Fruit fly (Drosophila melanogaster) whole organism, embryonic: ENCODE data around the gene Fas3.

ENCODE experiments used
- Aef1 ChIP-seq: fragments of 200-800 bp; sonication (Bioruptor generic); IDR thresholded peaks from 3 replicates; pipeline ENCODE4 v1.3.6; 2022; ENCODE audit warnings: missing biosample characterization, missing genetic modification characterization
- Asciz ChIP-seq: fragments of 200-800 bp; sonication (Bioruptor generic); optimal IDR thresholded peaks from 2 replicates; lab custom pipeline; 2017; ENCODE audit warnings: missing biosample characterization, mild to moderate bottlenecking, missing genetic modification characterization, missing genetic modification reagents
- Atf-2 ChIP-seq: fragments of 200-800 bp; sonication (Bioruptor generic); optimal IDR thresholded peaks from 2 replicates; lab custom pipeline; 2016; ENCODE audit warnings: missing biosample characterization, missing genetic modification characterization
- Atf3 ChIP-seq: fragments of 200-800 bp; sonication (Bioruptor generic); optimal IDR thresholded peaks from 3 replicates; lab custom pipeline; 2016; ENCODE audit warnings: missing biosample characterization, missing genetic modification characterization
- Bteb2 ChIP-seq: fragments of 200-800 bp; sonication (Bioruptor generic); optimal IDR thresholded peaks from 2 replicates; lab custom pipeline; 2016; ENCODE audit warnings: missing biosample characterization, missing genetic modification characterization
- CG10321 ChIP-seq: fragments of 200-800 bp; sonication (Bioruptor generic); IDR thresholded peaks from 2 replicates; pipeline ENCODE4 v1.3.6; 2022; ENCODE audit warnings: missing biosample characterization, missing genetic modification characterization
- CG10543 ChIP-seq: fragments of 200-800 bp; sonication (Bioruptor generic); optimal IDR thresholded peaks from 3 replicates; lab custom pipeline; 2017; ENCODE audit warnings: missing biosample characterization, mild to moderate bottlenecking, missing genetic modification characterization, moderate library complexity
- CG10654 ChIP-seq: fragments of 200-800 bp; sonication (Bioruptor generic); optimal IDR thresholded peaks from 2 replicates; lab custom pipeline; 2016; ENCODE audit warnings: missing biosample characterization, missing genetic modification characterization
- CG11456 ChIP-seq: fragments of 200-800 bp; sonication (Bioruptor generic); IDR thresholded peaks from 3 replicates; pipeline ENCODE4 v1.3.6; 2022; ENCODE audit warnings: missing biosample characterization, missing genetic modification characterization
- CG12769 ChIP-seq: fragments of 200-800 bp; sonication (Bioruptor generic); optimal IDR thresholded peaks from 2 replicates; lab custom pipeline; 2019; ENCODE audit warnings: missing biosample characterization, mild to moderate bottlenecking, missing genetic modification characterization, moderate library complexity
- CG13424 ChIP-seq: fragments of 200-800 bp; sonication (Bioruptor generic); optimal IDR thresholded peaks from 2 replicates; lab custom pipeline; 2019; ENCODE audit warnings: missing biosample characterization, mild to moderate bottlenecking, missing genetic modification characterization, moderate library complexity
- CG13775 ChIP-seq: fragments of 200-800 bp; sonication (Bioruptor generic); optimal IDR thresholded peaks from 3 replicates; lab custom pipeline; 2017; ENCODE audit warnings: missing biosample characterization, mild to moderate bottlenecking, missing genetic modification characterization
- CG15601 ChIP-seq: fragments of 200-800 bp; sonication (Bioruptor generic); optimal IDR thresholded peaks from 3 replicates; lab custom pipeline; 2019; ENCODE audit warnings: missing biosample characterization, mild to moderate bottlenecking, missing genetic modification characterization, moderate library complexity
- CG1832 ChIP-seq: fragments of 200-800 bp; sonication (Bioruptor generic); optimal IDR thresholded peaks from 2 replicates; lab custom pipeline; 2017; ENCODE audit warnings: missing biosample characterization, mild to moderate bottlenecking, missing genetic modification characterization, inconsistent platforms
- CG18619 ChIP-seq: fragments of 200-800 bp; sonication (Bioruptor generic); optimal IDR thresholded peaks from 3 replicates; lab custom pipeline; 2017; ENCODE audit warnings: missing biosample characterization, mild to moderate bottlenecking, missing genetic modification characterization
- CG32772 ChIP-seq: fragments of 200-800 bp; sonication (Bioruptor generic); IDR thresholded peaks from 2 replicates; pipeline ENCODE4 v1.3.6; 2022; ENCODE audit warnings: missing biosample characterization, missing genetic modification characterization
- CG34224 ChIP-seq: fragments of 200-800 bp; sonication (Bioruptor generic); IDR thresholded peaks from 3 replicates; pipeline ENCODE4 v1.3.6; 2022; ENCODE audit warnings: missing biosample characterization, missing genetic modification characterization; ENCODE audit not compliant: partially characterized antibody
- CG4282 ChIP-seq: fragments of 200-800 bp; sonication (Bioruptor generic); optimal IDR thresholded peaks from 2 replicates; lab custom pipeline; 2016; ENCODE audit warnings: missing biosample characterization, missing genetic modification characterization
- CG4360 ChIP-seq: fragments of 200-800 bp; sonication (Bioruptor generic); IDR thresholded peaks from 2 replicates; pipeline ENCODE4 v1.3.6; 2022; ENCODE audit warnings: missing biosample characterization, missing genetic modification characterization
- CG5953 ChIP-seq: fragments of 200-800 bp; sonication (Bioruptor generic); IDR thresholded peaks from 2 replicates; pipeline ENCODE4 v1.3.6; 2022; ENCODE audit warnings: missing biosample characterization, missing genetic modification characterization
- CG7357 ChIP-seq: fragments of 200-800 bp; sonication (Bioruptor generic); IDR thresholded peaks from 3 replicates; pipeline ENCODE4 v1.3.6; 2022; ENCODE audit warnings: missing biosample characterization, missing genetic modification characterization
- CG7963 ChIP-seq: fragments of 200-800 bp; sonication (Bioruptor generic); IDR thresholded peaks from 3 replicates; pipeline ENCODE4 v1.3.6; 2022; ENCODE audit warnings: missing biosample characterization, missing genetic modification characterization; ENCODE audit not compliant: partially characterized antibody
- Dek ChIP-seq: fragments of 200-800 bp; sonication (Bioruptor generic); optimal IDR thresholded peaks from 3 replicates; lab custom pipeline; 2019; ENCODE audit warnings: missing biosample characterization, mild to moderate bottlenecking, missing genetic modification characterization, moderate library complexity
- HmgD ChIP-seq: fragments of 200-800 bp; sonication (Bioruptor generic); optimal IDR thresholded peaks from 3 replicates; lab custom pipeline; 2016; ENCODE audit warnings: missing biosample characterization, missing genetic modification characterization
- Hsf ChIP-seq: fragments of 200-800 bp; sonication (Bioruptor generic); optimal IDR thresholded peaks from 3 replicates; lab custom pipeline; 2016; ENCODE audit warnings: missing biosample characterization, missing genetic modification characterization
- Nf-YB ChIP-seq: fragments of 200-800 bp; sonication (Bioruptor generic); optimal IDR thresholded peaks from 3 replicates; lab custom pipeline; 2019; ENCODE audit warnings: missing biosample characterization, mild to moderate bottlenecking, missing genetic modification characterization, moderate library complexity
- NfI ChIP-seq: fragments of 200-800 bp; sonication (Bioruptor generic); optimal IDR thresholded peaks from 3 replicates; lab custom pipeline; 2018; ENCODE audit warnings: missing biosample characterization, mild to moderate bottlenecking, missing genetic modification characterization, moderate library complexity
- az2 ChIP-seq: fragments of 200-800 bp; sonication (Bioruptor generic); optimal IDR thresholded peaks from 3 replicates; lab custom pipeline; 2016; ENCODE audit warnings: missing biosample characterization, missing genetic modification characterization
- bbx ChIP-seq: fragments of 200-800 bp; sonication (Bioruptor generic); IDR thresholded peaks from 2 replicates; pipeline ENCODE4 v1.3.6; 2022; ENCODE audit warnings: missing biosample characterization, missing genetic modification characterization; ENCODE audit not compliant: partially characterized antibody
- bigmax ChIP-seq: fragments of 200-800 bp; sonication (Bioruptor generic); optimal IDR thresholded peaks from 2 replicates; lab custom pipeline; 2018; ENCODE audit warnings: missing biosample characterization, mild to moderate bottlenecking, missing genetic modification characterization
- croc ChIP-seq: fragments of 200-800 bp; sonication (Bioruptor generic); conservative IDR thresholded peaks from 3 replicates; pipeline ENCODE4 v1.3.6; 2022; ENCODE audit warnings: missing biosample characterization, missing genetic modification characterization
- danr ChIP-seq: fragments of 200-800 bp; sonication (Bioruptor generic); IDR thresholded peaks from 2 replicates; pipeline ENCODE4 v1.3.6; 2022; ENCODE audit warnings: missing biosample characterization, missing genetic modification characterization
- dimm ChIP-seq: fragments of 200-800 bp; sonication (Bioruptor generic); IDR thresholded peaks from 2 replicates; pipeline ENCODE4 v1.3.6; 2022; ENCODE audit warnings: missing biosample characterization, missing genetic modification characterization
- gce ChIP-seq: fragments of 200-800 bp; sonication (Bioruptor generic); IDR thresholded peaks from 3 replicates; pipeline ENCODE4 v1.3.6; 2022; ENCODE audit warnings: missing biosample characterization, missing genetic modification characterization
- gem ChIP-seq: fragments of 200-800 bp; sonication (Bioruptor generic); optimal IDR thresholded peaks from 2 replicates; lab custom pipeline; 2019; ENCODE audit warnings: missing biosample characterization, mild to moderate bottlenecking, missing genetic modification characterization, moderate library complexity
- grau ChIP-seq: fragments of 200-800 bp; optimal IDR thresholded peaks from 3 replicates; lab custom pipeline; 2019; ENCODE audit warnings: missing biosample characterization, mild to moderate bottlenecking, missing genetic modification characterization, moderate library complexity
- gro ChIP-seq: fragments of 200-800 bp; sonication (Bioruptor generic); optimal IDR thresholded peaks from 2 replicates; lab custom pipeline; 2016; ENCODE audit warnings: missing biosample characterization, missing genetic modification characterization
- h ChIP-seq: fragments of >200 bp; optimal IDR thresholded peaks from 2 replicates; lab custom pipeline; 2017
- hb ChIP-seq: fragments of 200-800 bp; sonication (Bioruptor generic); IDR thresholded peaks from 3 replicates; pipeline ENCODE4 v1.3.6; 2022; ENCODE audit warnings: missing biosample characterization, missing genetic modification characterization; ENCODE audit not compliant: partially characterized antibody
- kah ChIP-seq: fragments of 200-800 bp; sonication (Bioruptor generic); optimal IDR thresholded peaks from 2 replicates; lab custom pipeline; 2018; ENCODE audit warnings: missing biosample characterization, mild to moderate bottlenecking, missing genetic modification characterization
- kay ChIP-seq: fragments of 200-800 bp; sonication (Bioruptor generic); optimal IDR thresholded peaks from 2 replicates; lab custom pipeline; 2016; ENCODE audit warnings: missing biosample characterization, missing genetic modification characterization
- kni ChIP-seq: fragments of 200-800 bp; sonication (Bioruptor generic); optimal IDR thresholded peaks from 3 replicates; lab custom pipeline; 2017; ENCODE audit warnings: mild to moderate bottlenecking, missing biosample characterization, missing genetic modification reagents, missing genetic modification characterization
- nerfin-1 ChIP-seq: fragments of 200-800 bp; sonication (Bioruptor generic); optimal IDR thresholded peaks from 3 replicates; lab custom pipeline; 2019; ENCODE audit warnings: missing biosample characterization, mild to moderate bottlenecking, missing genetic modification characterization, moderate library complexity
- nerfin-2 ChIP-seq: fragments of 200-800 bp; sonication (Bioruptor generic); IDR thresholded peaks from 2 replicates; pipeline ENCODE4 v1.3.6; 2022; ENCODE audit warnings: missing biosample characterization, missing genetic modification characterization; ENCODE audit not compliant: partially characterized antibody
- nom ChIP-seq: fragments of 200-800 bp; sonication (Bioruptor generic); optimal IDR thresholded peaks from 2 replicates; lab custom pipeline; 2017; ENCODE audit warnings: missing biosample characterization, missing genetic modification characterization, mild to moderate bottlenecking, moderate library complexity, missing genetic modification reagents
- pho ChIP-seq: fragments of 200-800 bp; sonication (Bioruptor generic); optimal IDR thresholded peaks from 2 replicates; lab custom pipeline; 2016; ENCODE audit warnings: missing biosample characterization, missing genetic modification characterization
- seq ChIP-seq: fragments of 200-800 bp; sonication (Bioruptor generic); IDR thresholded peaks from 2 replicates; pipeline ENCODE4 v1.3.6; 2022; ENCODE audit warnings: missing biosample characterization, missing genetic modification characterization
- shn ChIP-seq: fragments of 200-800 bp; sonication (Bioruptor generic); optimal IDR thresholded peaks from 3 replicates; lab custom pipeline; 2016; ENCODE audit warnings: missing biosample characterization, missing genetic modification characterization
- stc ChIP-seq: fragments of 200-800 bp; sonication (Bioruptor generic); IDR thresholded peaks from 2 replicates; pipeline ENCODE4 v1.3.6; 2022; ENCODE audit warnings: missing biosample characterization, missing genetic modification characterization
- stwl ChIP-seq: fragments of 200-800 bp; sonication (Bioruptor generic); optimal IDR thresholded peaks from 3 replicates; lab custom pipeline; 2018; ENCODE audit warnings: missing biosample characterization, mild to moderate bottlenecking, missing genetic modification characterization, moderate library complexity
- tio ChIP-seq: fragments of 200-800 bp; sonication (Bioruptor generic); optimal IDR thresholded peaks from 2 replicates; lab custom pipeline; 2017; ENCODE audit warnings: missing biosample characterization, missing genetic modification characterization, inconsistent platforms
- vnd ChIP-seq: fragments of 200-800 bp; sonication (Bioruptor generic); IDR thresholded peaks from 3 replicates; pipeline ENCODE4 v1.3.6; 2022; ENCODE audit warnings: missing biosample characterization, missing genetic modification characterization; ENCODE audit not compliant: partially characterized antibody

Fas3 gene

dm6 chr2L:18377109-18377508 is 57.2 kb downstream of the Fas3 start (continued):
- TF ChIP-seq Hsf (GFP tag; lab: Kevin White, UChicago) (peak; percentile 35), nerfin-2 (GFP tag; lab: Robert Waterston, UW) (no peak), vnd (GFP tag; lab: Robert Waterston, UW) (no peak), CG15601 (tag; lab: Kevin White, UChicago) (no peak), CG32772 (0 out of 2 replicates have a peak, but pooled peaks have one; percentile 17), gro (GFP tag; lab: Kevin White, UChicago) (peak; percentile 30), kah (GFP tag; lab: Kevin White, UChicago) (no peak), CG18619 (GFP tag; lab: Kevin White, UChicago) (peak; percentile 13), grau (tag; lab: Kevin White, UChicago) (peak; percentile 61), az2 (peak; percentile 31), CG13775 (no peak), CG10321 (no peak), gem (tag; lab: Kevin White, UChicago) (peak; percentile 69), Atf3 (GFP tag; lab: Kevin White, UChicago) (no peak), HmgD (GFP tag; lab: Kevin White, UChicago) (no peak), bbx (GFP tag; lab: Robert Waterston, UW) (no peak), CG13424 (tag; lab: Kevin White, UChicago) (peak; percentile 49), hb (GFP tag; lab: Robert Waterston, UW) (no peak), CG34224 (GFP tag; lab: Robert Waterston, UW) (no peak), CG12769 (tag; lab: Kevin White, UChicago) (peak; percentile 77), CG5953 (GFP tag; lab: Robert Waterston, UW) (no peak), Dek (tag; lab: Kevin White, UChicago) (no peak), Aef1 (no peak), CG4282 (GFP tag; lab: Kevin White, UChicago) (no peak), croc (GFP tag; lab: Robert Waterston, UW) (no peak), shn (GFP tag; lab: Kevin White, UChicago) (peak; percentile 27), CG11456 (GFP tag; lab: Robert Waterston, UW) (no peak), dimm (GFP tag; lab: Robert Waterston, UW) (no peak), Asciz (peak; percentile 26), CG4360 (GFP tag; lab: Robert Waterston, UW) (no peak), CG10543 (no peak), NfI (GFP tag; lab: Kevin White, UChicago) (peak; percentile 44), CG1832 (no peak), CG7963 (GFP tag; lab: Robert Waterston, UW) (no peak), CG7357 (GFP tag; lab: Robert Waterston, UW) (no peak), stwl (no peak), kay (GFP tag; lab: Kevin White, UChicago) (no peak), Nf-YB (GFP tag; lab: Kevin White, UChicago) (no peak), stc (peak; percentile 45; the same call in 1 of the 2 replicates), seq (GFP tag; lab: Robert Waterston, UW) (no peak), danr (GFP tag; lab: Robert Waterston, UW) (no peak), bigmax (no peak), Atf-2 (no peak), CG10654 (GFP tag; lab: Kevin White, UChicago) (no peak), nerfin-1 (no peak), nom (GFP tag; lab: Kevin White, UChicago) (no peak), tio (GFP tag; lab: Kevin White, UChicago) (no peak), gce (GFP tag; lab: Robert Waterston, UW) (no peak), h (lab: Kevin White, UChicago) (no peak), Bteb2 (GFP tag; lab: Kevin White, UChicago) (no peak), pho (peak; percentile 14), kni (GFP tag; lab: Kevin White, UChicago) (no peak)
